Worm (Caenorhabditis elegans): ENCODE data around the gene B0035.22.

The B0035.22 gene

DNA sequence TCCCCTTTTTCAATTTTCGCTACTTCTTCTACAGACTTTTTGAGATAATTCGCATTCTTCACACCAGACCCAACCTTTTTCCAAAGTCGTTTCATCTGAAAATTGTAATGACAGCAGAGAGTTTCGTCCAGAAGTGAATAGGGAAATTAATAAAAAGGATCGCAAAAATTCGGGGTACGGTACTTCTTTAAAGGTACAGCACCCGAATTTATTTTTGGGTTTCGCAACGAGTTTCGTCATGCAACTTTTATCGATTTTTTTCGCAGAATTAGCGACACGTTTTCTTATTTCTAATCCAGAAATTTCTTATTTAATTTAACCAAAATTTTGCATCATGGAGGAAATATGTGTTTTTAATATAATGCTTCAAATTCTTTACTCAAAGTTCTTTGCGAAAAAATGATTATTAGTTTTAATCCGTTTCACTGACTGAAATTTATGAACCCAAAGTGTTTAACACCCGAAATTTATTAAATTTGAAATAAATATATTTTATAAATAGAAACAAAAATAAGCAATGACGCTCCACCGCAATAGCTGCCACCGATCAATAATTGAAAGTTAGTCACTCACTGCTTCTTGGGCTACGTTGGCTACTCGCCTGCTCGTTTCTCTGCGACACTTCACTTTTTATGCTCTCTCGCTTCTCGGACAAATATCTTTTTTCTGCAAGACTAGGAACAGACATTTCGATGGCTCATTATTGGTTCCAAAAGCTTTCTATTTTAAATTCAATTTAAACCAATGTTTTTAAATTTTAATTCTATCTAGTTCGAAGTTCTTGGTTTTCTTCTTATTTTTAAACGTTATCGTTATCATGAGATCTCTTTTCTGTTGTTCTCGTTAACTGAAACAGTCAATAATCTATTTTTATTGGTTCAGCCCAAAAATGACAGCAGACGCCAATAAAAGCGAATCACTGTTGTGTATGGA is 16.5 kb upstream of the B0035.22 start, which contains the start of the genes B0035.15 and dnj-1 (continued):
- TF ChIP-seq madf-3 (GFP tag; IDR thresholded peaks at IDR 0.05): 0 out of 2 replicates have a peak, but pooled peaks have one; percentile 19
- peak; percentile 82 for TF ChIP-seq lsl-1 (GFP tag; optimal IDR thresholded peaks at IDR 0.05)

DNA sequence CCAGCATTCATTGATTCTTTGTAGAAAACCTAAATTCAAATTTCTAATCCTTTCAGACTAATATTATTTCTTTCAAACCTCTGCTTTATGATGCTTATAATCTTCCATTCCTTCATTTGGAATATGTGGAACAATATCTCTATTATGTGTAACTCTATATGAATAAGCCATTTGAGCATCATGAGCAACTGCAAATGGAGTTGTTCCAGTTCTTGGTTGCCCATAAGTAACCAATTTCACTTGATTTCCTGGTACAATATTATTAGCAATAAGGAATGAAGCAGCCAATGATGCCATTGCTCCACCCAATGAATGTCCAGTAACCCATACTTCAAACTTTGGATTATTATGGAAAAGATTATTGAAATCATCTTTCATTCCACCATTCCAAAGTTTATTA is 10.0 kb upstream of the B0035.22 start:
- TF ChIP-seq athp-1 (tag; optimal IDR thresholded peaks at IDR 0.05): no peak
- no peak for TF ChIP-seq F55B11.4 (tag; optimal IDR thresholded peaks at IDR 0.05; ENCODE audit: borderline replicate concordance, insufficient read depth)

DNA sequence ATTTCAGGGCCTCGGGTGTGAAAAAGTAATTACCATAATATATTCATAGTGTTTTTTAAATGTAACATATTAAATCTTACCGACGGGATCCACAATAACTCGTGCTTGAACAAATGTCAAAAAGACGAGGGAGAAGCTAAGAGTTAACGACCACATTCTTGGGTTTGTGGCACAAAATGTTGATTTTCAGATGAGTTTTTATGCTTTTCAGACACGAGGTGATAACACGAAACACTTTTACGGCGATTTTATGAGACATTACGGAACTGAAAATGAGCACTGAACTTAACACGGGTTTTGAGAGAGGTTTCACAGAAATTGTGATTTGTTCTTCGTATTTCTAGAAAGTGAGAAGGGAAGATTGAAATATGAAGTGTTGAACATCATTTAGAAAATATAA is 8.4 kb upstream of the B0035.22 start, which contains the start of gene B0035.13:
Gene B0035.13, minus strand, starts transcription at position 173 of the 400 bp plus-strand sequence.
- TF ChIP-seq F57C9.4 (tag; optimal IDR thresholded peaks at IDR 0.05) (no peak), nhr-80 (tag; optimal IDR thresholded peaks at IDR 0.05) (peak; percentile 18)

DNA sequence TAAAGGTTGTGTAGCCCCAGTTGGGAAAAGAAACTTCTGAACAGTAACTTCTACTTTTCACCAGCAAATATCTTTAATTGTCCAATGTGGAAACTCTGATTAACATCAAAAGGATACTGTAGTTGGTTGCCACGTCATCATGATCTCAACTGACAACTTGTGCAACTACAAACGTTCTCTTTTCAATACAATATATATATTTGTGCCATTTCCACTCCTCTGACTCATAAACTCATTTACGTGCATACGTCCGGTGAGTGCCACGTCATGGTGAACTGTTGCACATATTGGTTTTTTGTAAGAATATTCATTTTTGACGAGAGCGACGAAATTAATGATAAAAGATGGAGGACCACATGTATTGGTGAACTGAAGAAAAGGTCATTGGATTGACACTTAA is 7.2 kb upstream of the B0035.22 start:
- TF ChIP-seq ceh-27 (GFP tag; optimal IDR thresholded peaks at IDR 0.05): no peak
- no peak for TF ChIP-seq Y79H2A.3 (GFP tag; conservative IDR thresholded peaks at IDR 0.05)
- TF ChIP-seq aptf-2 (GFP tag; conservative IDR thresholded peaks at IDR 0.05): no peak
- no peak for TF ChIP-seq hrde-1 (tag; optimal IDR thresholded peaks at IDR 0.05; ENCODE audit: borderline replicate concordance)
- no peak for TF ChIP-seq akir-1 (GFP tag; optimal IDR thresholded peaks at IDR 0.05)
- no peak for TF ChIP-seq Y53G8AR.9 (GFP tag; conservative IDR thresholded peaks at IDR 0.05)
- TF ChIP-seq nfyb-1 (GFP tag; IDR thresholded peaks at IDR 0.05): no peak
- no peak for TF ChIP-seq F37B4.10 (GFP tag; IDR thresholded peaks at IDR 0.05)
- TF ChIP-seq F52B5.7 (tag; optimal IDR thresholded peaks at IDR 0.05): no peak
- no peak for TF ChIP-seq ets-4 (GFP tag; optimal IDR thresholded peaks at IDR 0.05)

DNA sequence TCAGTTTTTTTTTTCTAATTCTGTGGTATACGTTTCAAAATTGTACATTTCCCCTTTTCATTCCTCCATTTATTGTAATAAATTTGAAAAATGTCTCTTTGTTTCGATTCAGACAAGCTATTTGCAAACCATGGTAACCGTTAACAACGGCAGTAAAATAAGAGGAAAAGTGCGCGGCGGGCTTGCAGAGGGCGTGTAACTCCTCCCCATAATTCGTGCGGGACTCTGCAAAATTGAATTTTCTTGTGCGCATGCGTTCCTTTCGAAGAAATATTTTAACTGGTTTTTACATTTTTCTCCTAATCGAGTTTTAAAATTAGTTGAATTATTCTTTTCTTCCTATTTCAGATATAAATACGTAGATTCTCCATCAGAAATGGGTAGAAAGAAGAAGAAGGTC is 4.3 kb upstream of the B0035.22 start, which contains the start of gene znf-207:
Gene znf-207, plus strand, starts transcription at position 349 of the 400 bp plus-strand sequence.
- TF ChIP-seq tbx-9 (tag; optimal IDR thresholded peaks at IDR 0.05; ENCODE audit: borderline replicate concordance) (no peak), lsy-27 (tag; optimal IDR thresholded peaks at IDR 0.05; ENCODE audit: borderline replicate concordance, insufficient read depth) (no peak), fkh-3 (tag; optimal IDR thresholded peaks at IDR 0.05) (no peak), chd-7 (tag; optimal IDR thresholded peaks at IDR 0.05) (no peak), rpc-1 (optimal IDR thresholded peaks at IDR 0.05) (no peak), rpc-1 (tag; optimal IDR thresholded peaks at IDR 0.05) (no peak), F10E7.11 (tag; optimal IDR thresholded peaks at IDR 0.05) (no peak), nfya-1 (tag; optimal IDR thresholded peaks at IDR 0.05; ENCODE audit: borderline replicate concordance, insufficient read depth) (no peak), hsf-1 (GFP tag; IDR thresholded peaks at IDR 0.05) (no peak), D2030.7 (GFP tag; IDR thresholded peaks at IDR 0.05) (no peak), ztf-6 (GFP tag; IDR thresholded peaks at IDR 0.05) (no peak), ceh-79 (tag; optimal IDR thresholded peaks at IDR 0.05) (no peak), cebp-1 (GFP tag; IDR thresholded peaks at IDR 0.05) (no peak), cebp-1 (tag; optimal IDR thresholded peaks at IDR 0.05) (peak; percentile 44), egl-18 (GFP tag; IDR thresholded peaks at IDR 0.05) (no peak), nhr-179 (tag; optimal IDR thresholded peaks at IDR 0.05) (no peak), ceh-100 (GFP tag; IDR thresholded peaks at IDR 0.05) (peak; percentile 43), madf-10 (tag; optimal IDR thresholded peaks at IDR 0.05) (no peak), F37B4.10 (GFP tag; IDR thresholded peaks at IDR 0.05) (no peak), attf-5 (GFP tag; optimal IDR thresholded peaks at IDR 0.05) (peak; percentile 49), lir-1 (GFP tag; conservative IDR thresholded peaks at IDR 0.05) (no peak), nhr-80 (tag; optimal IDR thresholded peaks at IDR 0.05) (peak; percentile 6), mxl-1 (tag; optimal IDR thresholded peaks at IDR 0.05) (no peak), unc-62 (GFP tag; optimal IDR thresholded peaks at IDR 0.05) (no peak), F39B2.1 (GFP tag; IDR thresholded peaks at IDR 0.05) (no peak), ekl-4 (GFP tag; IDR thresholded peaks at IDR 0.05) (no peak), F22D6.2 (tag; optimal IDR thresholded peaks at IDR 0.05) (no peak)
